Worm (Caenorhabditis elegans) whole organism, L4 larva: ENCODE results near the gene tbx-9.

Experiments
- F37D6.2 ChIP-seq: sonication (generic microtip); optimal IDR thresholded peaks from 2 replicates; lab custom pipeline; 2016; ENCODE audit warnings: mild to moderate bottlenecking, missing genetic modification characterization, missing compliant biosample characterization
- T20F7.1 ChIP-seq: fragments of 200-800 bp; sonication (Bioruptor generic); optimal IDR thresholded peaks from 2 replicates; lab custom pipeline; 2018; ENCODE audit warnings: mild to moderate bottlenecking, missing genetic modification characterization, missing compliant biosample characterization
- T26A8.4 ChIP-seq: fragments of 200-800 bp; sonication (Bioruptor generic); IDR thresholded peaks from 2 replicates; pipeline ENCODE4 v1.3.6; 2022; ENCODE audit warnings: missing genetic modification characterization, missing compliant biosample characterization
- Y105C5A.15 ChIP-seq: fragments of 200-800 bp; sonication (Bioruptor generic); IDR thresholded peaks from 2 replicates; pipeline ENCODE4 v1.3.6; 2022; ENCODE audit warnings: missing genetic modification characterization, missing compliant biosample characterization
- ZK337.2 ChIP-seq: fragments of 200-800 bp; sonication (Bioruptor generic); IDR thresholded peaks from 2 replicates; pipeline ENCODE4 v1.3.6; 2022; ENCODE audit warnings: missing genetic modification reagents, missing genetic modification characterization, missing compliant biosample characterization
- aha-1 ChIP-seq: fragments of 150-350 bp; peaks from one replicate; lab custom pipeline; 2014; ENCODE audit warnings: missing biosample characterization, missing genetic modification characterization
- aly-2 ChIP-seq: sonication (generic microtip); optimal IDR thresholded peaks from 2 replicates; lab custom pipeline; 2018; ENCODE audit warnings: missing biosample characterization, missing genetic modification characterization
- ama-1 ChIP-seq: fragments of 150-350 bp; optimal IDR thresholded peaks from 2 replicates; lab custom pipeline; 2014; ENCODE audit warnings: inconsistent platforms, mixed read lengths
- ceh-20 ChIP-seq: fragments of 200-800 bp; sonication (Bioruptor generic); IDR thresholded peaks from 2 replicates; pipeline ENCODE4 v1.3.6; 2022; ENCODE audit warnings: missing genetic modification reagents, missing genetic modification characterization, missing compliant biosample characterization
- ceh-28 ChIP-seq: fragments of 150-350 bp; optimal IDR thresholded peaks from 2 replicates; lab custom pipeline; 2014; ENCODE audit warnings: missing biosample characterization, missing genetic modification reagents, missing genetic modification characterization
- ceh-32 ChIP-seq: sonication (generic microtip); optimal IDR thresholded peaks from 2 replicates; lab custom pipeline; 2016; ENCODE audit warnings: mild to moderate bottlenecking, missing genetic modification characterization, missing compliant biosample characterization; ENCODE audit not compliant: poor library complexity
- ces-1 ChIP-seq: fragments of 150-350 bp; sonication (generic microtip); optimal IDR thresholded peaks from 4 replicates; lab custom pipeline; 2014; ENCODE audit warnings: missing biosample characterization, missing genetic modification reagents, missing genetic modification characterization
- ctbp-1 ChIP-seq: fragments of 200-800 bp; sonication (Bioruptor generic); IDR thresholded peaks from 2 replicates; pipeline ENCODE4 v1.3.6; 2022; ENCODE audit warnings: missing genetic modification reagents, missing genetic modification characterization, missing compliant biosample characterization
- daf-16 ChIP-seq, 3 experiments: sonication (generic microtip); optimal IDR thresholded peaks; 2 replicates each; lab custom pipeline; 2016 to 2017; ENCODE audit warnings: missing genetic modification characterization in 3 of 3, missing genetic modification reagents in 3 of 3, mild to moderate bottlenecking in 2 of 3, missing compliant biosample characterization in 2 of 3, missing biosample characterization in 1 of 3, moderate library complexity in 1 of 3
- daf-8 ChIP-seq: fragments of 200-800 bp; sonication (Bioruptor generic); IDR thresholded peaks from 2 replicates; pipeline ENCODE4 v1.3.6; 2022; ENCODE audit warnings: missing genetic modification characterization, missing compliant biosample characterization
- dpl-1 ChIP-seq: fragments of 150-350 bp; optimal IDR thresholded peaks from 2 replicates; lab custom pipeline; 2014; ENCODE audit warnings: missing biosample characterization, missing genetic modification reagents, missing genetic modification characterization
- duxl-1 ChIP-seq: sonication (generic microtip); optimal IDR thresholded peaks from 2 replicates; lab custom pipeline; 2016; ENCODE audit warnings: mild to moderate bottlenecking, missing genetic modification characterization, moderate library complexity, missing compliant biosample characterization; ENCODE audit not compliant: poor library complexity
- dve-1 ChIP-seq: sonication (generic microtip); optimal IDR thresholded peaks from 2 replicates; lab custom pipeline; 2017; ENCODE audit warnings: antibody characterized with exemption, mild to moderate bottlenecking, missing genetic modification characterization, missing compliant biosample characterization; ENCODE audit not compliant: insufficient read depth
- gei-8 ChIP-seq: fragments of 200-800 bp; sonication (Bioruptor generic); optimal IDR thresholded peaks from 2 replicates; lab custom pipeline; 2018; ENCODE audit warnings: mild to moderate bottlenecking, missing genetic modification characterization, missing compliant biosample characterization
- hif-1 ChIP-seq, 2 experiments: sonication (generic microtip); optimal IDR thresholded peaks; 2 replicates each; lab custom pipeline; 2016 to 2017; ENCODE audit warnings: missing compliant biosample characterization in 2 of 2, missing genetic modification characterization in 2 of 2, missing genetic modification reagents in 2 of 2, missing genotype in 2 of 2, mild to moderate bottlenecking in 1 of 2
- hmg-1.1 ChIP-seq: fragments of 200-800 bp; sonication (Bioruptor generic); IDR thresholded peaks from 2 replicates; pipeline ENCODE4 v1.3.6; 2022; ENCODE audit warnings: missing genetic modification reagents, missing genetic modification characterization, missing compliant biosample characterization
- lin-1 ChIP-seq: fragments of 200-800 bp; sonication (Bioruptor generic); IDR thresholded peaks from 2 replicates; pipeline ENCODE4 v1.3.6; 2022; ENCODE audit warnings: missing genetic modification reagents, missing genetic modification characterization, missing compliant biosample characterization
- lin-13 ChIP-seq: fragments of 150-350 bp; optimal IDR thresholded peaks from 2 replicates; lab custom pipeline; 2014; ENCODE audit warnings: missing biosample characterization, missing genetic modification reagents, missing genetic modification characterization
- lin-15B ChIP-seq: fragments of 150-350 bp; sonication (generic microtip); optimal IDR thresholded peaks from 3 replicates; lab custom pipeline; 2014; ENCODE audit warnings: missing biosample characterization, missing genetic modification characterization
- lin-38 ChIP-seq: fragments of 200-800 bp; sonication (Bioruptor generic); IDR thresholded peaks from 2 replicates; pipeline ENCODE4 v1.3.6; 2022; ENCODE audit warnings: missing genetic modification reagents, missing genetic modification characterization, missing compliant biosample characterization
- lir-3 ChIP-seq: sonication (generic microtip); optimal IDR thresholded peaks from 2 replicates; lab custom pipeline; 2016; ENCODE audit warnings: mild to moderate bottlenecking, missing genetic modification characterization, missing compliant biosample characterization
- madf-5 ChIP-seq, 2 experiments: fragments of 200-800 bp; sonication (Bioruptor generic); IDR thresholded peaks; 2 replicates each; pipeline ENCODE4 v1.3.6; 2022; ENCODE audit warnings: missing compliant biosample characterization in 2 of 2, missing genetic modification characterization in 2 of 2
- mdl-1 ChIP-seq, 2 experiments: fragments of 150-350 bp in 1 of 2; sonication (generic microtip) in 1 of 2; optimal IDR thresholded peaks; 2 replicates each; lab custom pipeline; 2014 to 2017; ENCODE audit warnings: missing biosample characterization in 2 of 2, missing genetic modification characterization in 2 of 2
- mdt-29 ChIP-seq: fragments of 200-800 bp; sonication (Bioruptor generic); IDR thresholded peaks from 2 replicates; pipeline ENCODE4 v1.3.6; 2022; ENCODE audit warnings: missing genetic modification reagents, missing genetic modification characterization, missing compliant biosample characterization
- mep-1 ChIP-seq: fragments of 150-350 bp; sonication (generic microtip); optimal IDR thresholded peaks from 3 replicates; lab custom pipeline; 2014; ENCODE audit warnings: missing biosample characterization, missing genetic modification characterization
- mes-2 ChIP-seq: sonication (generic microtip); optimal IDR thresholded peaks from 2 replicates; lab custom pipeline; 2016; ENCODE audit warnings: missing genotype, mild to moderate bottlenecking, missing genetic modification characterization, missing compliant biosample characterization; ENCODE audit not compliant: poor library complexity, severe bottlenecking
- mxl-3 ChIP-seq: fragments of 200-800 bp; sonication (Bioruptor generic); optimal IDR thresholded peaks from 2 replicates; lab custom pipeline; 2018; ENCODE audit warnings: mild to moderate bottlenecking, missing genetic modification characterization, missing compliant biosample characterization
- nhr-10 ChIP-seq: fragments of 150-350 bp; optimal IDR thresholded peaks from 2 replicates; lab custom pipeline; 2014; ENCODE audit warnings: missing biosample characterization, missing genetic modification characterization
- nhr-102 ChIP-seq: sonication (generic microtip); optimal IDR thresholded peaks from 2 replicates; lab custom pipeline; 2016; ENCODE audit warnings: mild to moderate bottlenecking, missing genetic modification characterization, moderate library complexity, missing compliant biosample characterization
- nhr-111 ChIP-seq: fragments of 200-800 bp; sonication (Bioruptor generic); optimal IDR thresholded peaks from 2 replicates; lab custom pipeline; 2018; ENCODE audit warnings: mild to moderate bottlenecking, missing genetic modification characterization, missing compliant biosample characterization
- nhr-28 ChIP-seq: fragments of 150-350 bp; optimal IDR thresholded peaks from 2 replicates; lab custom pipeline; 2014; ENCODE audit warnings: missing biosample characterization, missing genetic modification characterization
- nhr-6 ChIP-seq: fragments of 150-350 bp; optimal IDR thresholded peaks from 2 replicates; lab custom pipeline; 2014; ENCODE audit warnings: missing biosample characterization, missing genetic modification characterization
- nhr-76 ChIP-seq: fragments of 150-350 bp; optimal IDR thresholded peaks from 2 replicates; lab custom pipeline; 2014; ENCODE audit warnings: missing biosample characterization, missing genetic modification characterization
- saeg-2 ChIP-seq: fragments of 200-800 bp; sonication (Bioruptor generic); IDR thresholded peaks from 2 replicates; pipeline ENCODE4 v1.3.6; 2022; ENCODE audit warnings: missing genetic modification reagents, missing genetic modification characterization, missing compliant biosample characterization
- set-16 ChIP-seq: fragments of 200-800 bp; sonication (Bioruptor generic); IDR thresholded peaks from 2 replicates; pipeline ENCODE4 v1.3.6; 2022; ENCODE audit warnings: missing genetic modification reagents, missing genetic modification characterization, missing compliant biosample characterization
- snpc-1.2 ChIP-seq: fragments of 200-800 bp; sonication (Bioruptor generic); IDR thresholded peaks from 2 replicates; pipeline ENCODE4 v1.3.6; 2022; ENCODE audit warnings: missing genetic modification reagents, missing genetic modification characterization, missing compliant biosample characterization
- snpc-4 ChIP-seq: fragments of 150-350 bp; optimal IDR thresholded peaks from 2 replicates; lab custom pipeline; 2014; ENCODE audit warnings: missing biosample characterization, missing genetic modification characterization
- spr-1 ChIP-seq: sonication (generic microtip); optimal IDR thresholded peaks from 2 replicates; lab custom pipeline; 2016; ENCODE audit warnings: mild to moderate bottlenecking, missing genetic modification characterization, missing compliant biosample characterization
- spr-3 ChIP-seq: fragments of 200-800 bp; sonication (Bioruptor generic); optimal IDR thresholded peaks from 2 replicates; lab custom pipeline; 2018; ENCODE audit warnings: mild to moderate bottlenecking, missing genetic modification characterization, missing compliant biosample characterization
- tag-97 ChIP-seq: fragments of 200-800 bp; sonication (Bioruptor generic); IDR thresholded peaks from 2 replicates; pipeline ENCODE4 v1.3.6; 2022; ENCODE audit warnings: missing genetic modification characterization, missing compliant biosample characterization
- tra-1 ChIP-seq: fragments of 200-800 bp; sonication (Bioruptor generic); IDR thresholded peaks from 2 replicates; pipeline ENCODE4 v1.3.6; 2022; ENCODE audit warnings: missing genetic modification reagents, missing genetic modification characterization, missing compliant biosample characterization
- zfp-3 ChIP-seq: fragments of 200-800 bp; sonication (Bioruptor generic); conservative IDR thresholded peaks from 2 replicates; pipeline ENCODE4 v1.3.6; 2022; ENCODE audit warnings: missing genetic modification reagents, missing genetic modification characterization, missing compliant biosample characterization
- zip-11 ChIP-seq: fragments of 200-800 bp; sonication (Bioruptor generic); IDR thresholded peaks from 2 replicates; pipeline ENCODE4 v1.3.6; 2022; ENCODE audit warnings: missing genetic modification characterization, missing compliant biosample characterization
- zip-2 ChIP-seq: fragments of 150-350 bp; optimal IDR thresholded peaks from 2 replicates; lab custom pipeline; 2014; ENCODE audit warnings: missing biosample characterization, missing genetic modification characterization
- ztf-7 ChIP-seq: fragments of 150-350 bp; optimal IDR thresholded peaks from 2 replicates; lab custom pipeline; 2014; ENCODE audit warnings: missing biosample characterization, missing genetic modification characterization

tbx-9 gene

ce11 chrIII:10357598-10358186, 16.0 kb upstream of the tbx-9 start, which contains the start of gene umps-1 (continued):
- peak; percentile 60 for TF ChIP-seq mep-1 (tag; lab: Kevin White, UChicago)
- no peak for TF ChIP-seq set-16
- TF ChIP-seq zfp-3 (GFP tag; lab: Robert Waterston, UW) = no peak
- no peak for TF ChIP-seq ceh-32 (tag; lab: Kevin White, UChicago)
- no peak for TF ChIP-seq zip-2 (tag; lab: Kevin White, UChicago)
- no peak for TF ChIP-seq duxl-1 (tag; lab: Kevin White, UChicago)
- no peak for TF ChIP-seq mdt-29 (GFP tag; lab: Robert Waterston, UW)
- peak; percentile 67 for TF ChIP-seq lin-38
- no peak for TF ChIP-seq gei-8 (GFP tag; lab: Kevin White, UChicago)
- no peak for TF ChIP-seq daf-8 (GFP tag; lab: Robert Waterston, UW)
- no peak for TF ChIP-seq saeg-2 (GFP tag; lab: Robert Waterston, UW)
- no peak for TF ChIP-seq daf-16 (GFP tag; optimal IDR thresholded peaks at IDR 0.05; lab: Kevin White, UChicago)
- TF ChIP-seq daf-16 (tag; optimal IDR thresholded peaks at IDR 0.05; lab: Kevin White, UChicago) = peak; percentile 47
- TF ChIP-seq zip-11 = no peak
- peak; percentile 98 for TF ChIP-seq dpl-1
- no peak for TF ChIP-seq lin-13 (GFP tag; lab: Kevin White, UChicago)
- TF ChIP-seq spr-3 = no peak
- TF ChIP-seq madf-5 (GFP tag; IDR thresholded peaks at IDR 0.05; lab: Robert Waterston, UW) = no peak
- TF ChIP-seq lin-1 (GFP tag; lab: Robert Waterston, UW) = no peak
- TF ChIP-seq nhr-10 (tag; lab: Kevin White, UChicago) = no peak
- TF ChIP-seq mxl-3 = no peak
- no peak for TF ChIP-seq mdl-1 (tag; optimal IDR thresholded peaks at IDR 0.05; lab: Kevin White, UChicago)
- TF ChIP-seq hif-1 (tag; optimal IDR thresholded peaks at IDR 0.05; lab: Kevin White, UChicago) = peak in 1 of 2 experiments; percentile 34
- peak; percentile 74 for TF ChIP-seq nhr-28 (tag; lab: Kevin White, UChicago)
- TF ChIP-seq ctbp-1 = no peak
- no peak for TF ChIP-seq nhr-111 (GFP tag; lab: Kevin White, UChicago)
- TF ChIP-seq F37D6.2 (tag; lab: Kevin White, UChicago) = no peak
- no peak for TF ChIP-seq lin-15B (tag; lab: Kevin White, UChicago)
- TF ChIP-seq hmg-1.1 = peak; percentile 35; the same call in 1 of the 2 replicates
- peak; percentile 84 for TF ChIP-seq mes-2 (tag; lab: Kevin White, UChicago)
- TF ChIP-seq aly-2 (tag; lab: Kevin White, UChicago) = no peak
- no peak for TF ChIP-seq ceh-20
- TF ChIP-seq nhr-6 (tag; lab: Kevin White, UChicago) = peak; percentile 59
- no peak for TF ChIP-seq snpc-1.2 (GFP tag; lab: Robert Waterston, UW)
- no peak for TF ChIP-seq ceh-28
- peak; percentile 60 for TF ChIP-seq dve-1 (tag; lab: Kevin White, UChicago)
- no peak for TF ChIP-seq T26A8.4 (GFP tag; lab: Robert Waterston, UW)
- TF ChIP-seq Y105C5A.15 (GFP tag; lab: Robert Waterston, UW) = no peak
- no peak for TF ChIP-seq spr-1
- TF ChIP-seq ces-1 (GFP tag; lab: Kevin White, UChicago) = no peak
- TF ChIP-seq nhr-76 = no peak
- no peak for TF ChIP-seq nhr-102 (tag; lab: Kevin White, UChicago)
- no peak for TF ChIP-seq tag-97 (GFP tag; lab: Robert Waterston, UW)
- TF ChIP-seq ama-1 = no peak
- no peak for TF ChIP-seq ZK337.2 (GFP tag; lab: Robert Waterston, UW)
- no peak for TF ChIP-seq ztf-7 (tag; lab: Kevin White, UChicago)
- TF ChIP-seq aha-1 (tag; lab: Kevin White, UChicago) = peak; percentile 52
- TF ChIP-seq snpc-4 (tag; lab: Kevin White, UChicago) = no peak
- TF ChIP-seq tra-1 (GFP tag; lab: Robert Waterston, UW) = no peak
- TF ChIP-seq T20F7.1 (GFP tag; lab: Kevin White, UChicago) = no peak
- no peak for TF ChIP-seq lir-3 (tag; lab: Kevin White, UChicago)
